Worm (Caenorhabditis elegans) whole organism, L1 larva: ENCODE measurements around the gene dgk-2.

Source experiments
- aly-2 ChIP-seq: fragments of 150-350 bp; optimal IDR thresholded peaks from 2 replicates; lab custom pipeline; 2014; ENCODE audit warnings: missing biosample characterization, missing genetic modification characterization
- fkh-10 ChIP-seq: sonication (generic microtip); optimal IDR thresholded peaks from 2 replicates; lab custom pipeline; 2017; ENCODE audit warnings: missing biosample characterization, missing genetic modification reagents, missing genetic modification characterization
- lin-13 ChIP-seq: fragments of 150-350 bp; optimal IDR thresholded peaks from 2 replicates; lab custom pipeline; 2014; ENCODE audit warnings: missing biosample characterization, missing genetic modification reagents, missing genetic modification characterization
- nhr-237 ChIP-seq: fragments of 150-350 bp; optimal IDR thresholded peaks from 2 replicates; lab custom pipeline; 2014; ENCODE audit warnings: missing biosample characterization, missing genetic modification characterization
- pqm-1 ChIP-seq: sonication (generic microtip); optimal IDR thresholded peaks from 3 replicates; lab custom pipeline; 2017; ENCODE audit warnings: missing biosample characterization, missing genetic modification characterization
- unc-62 ChIP-seq: fragments of 150-350 bp; optimal IDR thresholded peaks from 2 replicates; lab custom pipeline; 2014; ENCODE audit warnings: missing biosample characterization, missing genetic modification reagents, missing genetic modification characterization

DNA sequence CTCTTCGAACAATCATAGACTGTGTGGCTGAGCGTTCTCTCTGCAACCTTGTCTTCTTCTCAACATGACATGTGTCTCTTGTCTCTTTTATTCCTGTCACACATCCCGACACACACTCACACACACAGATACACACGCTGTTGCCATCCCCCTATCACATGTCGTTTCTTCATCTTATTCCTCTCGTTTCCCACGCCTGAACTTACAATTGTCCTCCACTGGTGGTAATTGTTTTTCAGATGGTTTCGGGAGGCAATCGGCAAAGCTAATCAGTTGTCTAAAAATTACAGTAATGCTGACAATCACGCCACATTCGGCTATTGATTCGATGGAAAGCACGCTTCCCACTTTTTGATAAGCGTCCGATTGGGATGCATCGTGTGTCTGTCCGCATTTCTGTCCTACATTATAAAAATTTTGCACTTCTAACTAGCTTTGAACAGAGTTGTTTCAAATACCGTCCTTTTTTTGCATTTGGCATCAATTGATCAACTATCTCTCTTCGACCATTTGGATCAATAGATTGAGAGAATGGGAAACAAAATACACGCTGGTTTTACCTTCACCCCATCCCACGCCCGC is 28.1 kb upstream of the dgk-2 start, which contains the start of gene nhr-35:
- TF ChIP-seq fkh-10 (GFP tag; lab: Kevin White, UChicago), result no peak
- no peak for TF ChIP-seq lin-13
- no peak for TF ChIP-seq nhr-237 (tag; lab: Kevin White, UChicago)
- no peak for TF ChIP-seq pqm-1 (tag; lab: Kevin White, UChicago)
- no peak for TF ChIP-seq unc-62 (GFP tag; lab: Kevin White, UChicago)
- TF ChIP-seq aly-2 (tag; lab: Kevin White, UChicago), result no peak
